Fruit fly (Drosophila melanogaster): ENCODE measurements around the gene CG7607.

CG7607 gene

DNA sequence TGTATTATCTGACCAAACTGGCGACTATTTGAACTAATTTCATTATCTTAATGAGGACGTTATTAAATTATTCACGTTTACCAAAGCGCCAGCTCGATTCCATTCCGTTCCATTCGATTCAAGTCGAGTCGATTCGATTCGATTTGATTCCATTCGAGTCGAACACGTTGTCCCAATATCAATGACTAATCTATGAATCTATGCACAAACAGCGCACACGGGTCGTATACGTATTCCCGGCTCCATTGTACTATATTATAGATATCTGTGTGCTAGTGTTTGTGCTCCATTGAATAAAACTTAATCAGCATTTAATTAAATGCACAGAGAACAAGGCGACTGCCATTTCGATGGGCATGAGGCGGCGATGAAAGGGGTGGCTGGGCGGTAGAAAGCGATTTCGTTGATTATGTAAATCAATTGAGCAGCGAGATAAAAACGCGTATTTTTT lies 39.8 kb downstream of the CG7607 start:
- TF ChIP-seq Clk (GFP tag; optimal IDR thresholded peaks at IDR 0.05) (no peak), cic (GFP tag; optimal IDR thresholded peaks at IDR 0.05) (peak; percentile 80), toe (GFP tag; optimal IDR thresholded peaks at IDR 0.05) (no peak), CG11617 (GFP tag; optimal IDR thresholded peaks at IDR 0.05) (no peak), CG33017 (tag; optimal IDR thresholded peaks at IDR 0.05) (peak; percentile 7), CG12768 (GFP tag; optimal IDR thresholded peaks at IDR 0.05) (peak; percentile 49), CG7101 (tag; optimal IDR thresholded peaks at IDR 0.05) (no peak), Crg-1 (GFP tag; optimal IDR thresholded peaks at IDR 0.05) (no peak), kay (GFP tag; ENCODE audit: borderline replicate concordance) (peak; percentile 85), CG5204 (GFP tag; optimal IDR thresholded peaks at IDR 0.05) (no peak), Hr96 (GFP tag; optimal IDR thresholded peaks at IDR 0.05) (no peak), tj (GFP tag; optimal IDR thresholded peaks at IDR 0.05) (peak; percentile 78), pad (GFP tag; optimal IDR thresholded peaks at IDR 0.05) (no peak), cnc (optimal IDR thresholded peaks at IDR 0.05) (no peak), ovo (GFP tag; optimal IDR thresholded peaks at IDR 0.05) (no peak), CG7045 (GFP tag; optimal IDR thresholded peaks at IDR 0.05) (no peak), bab1 (GFP tag; optimal IDR thresholded peaks at IDR 0.05) (no peak)

dm6 chr3L:11241949-11242348 lies 42.5 kb downstream of the CG7607 start:
- TF ChIP-seq Hr96 (GFP tag; optimal IDR thresholded peaks at IDR 0.05) = no peak
- TF ChIP-seq cic (GFP tag; optimal IDR thresholded peaks at IDR 0.05) = peak; percentile 30
- peak; percentile 1 for TF ChIP-seq CG7101 (tag; optimal IDR thresholded peaks at IDR 0.05)

dm6 chr3L:11242410-11243291 lies 43.2 kb downstream of the CG7607 start:
- TF ChIP-seq cnc (optimal IDR thresholded peaks at IDR 0.05) (no peak), ovo (GFP tag; optimal IDR thresholded peaks at IDR 0.05) (peak; percentile 68), CG5204 (GFP tag; optimal IDR thresholded peaks at IDR 0.05) (peak; percentile 4), CG14711 (tag; optimal IDR thresholded peaks at IDR 0.05) (no peak), CG7045 (GFP tag; optimal IDR thresholded peaks at IDR 0.05) (peak; percentile 55), bab1 (GFP tag; optimal IDR thresholded peaks at IDR 0.05) (no peak), Mnt (GFP tag; optimal IDR thresholded peaks at IDR 0.05) (peak; percentile 27), CG7101 (tag; optimal IDR thresholded peaks at IDR 0.05) (peak; percentile 42), CG1620 (GFP tag; optimal IDR thresholded peaks at IDR 0.05) (peak; percentile 5), tj (GFP tag; optimal IDR thresholded peaks at IDR 0.05) (peak; percentile 11), Hr96 (GFP tag; optimal IDR thresholded peaks at IDR 0.05) (peak; percentile 14), pad (GFP tag; optimal IDR thresholded peaks at IDR 0.05) (peak; percentile 32), kay (GFP tag; ENCODE audit: borderline replicate concordance) (peak; percentile 89), CG12768 (GFP tag; optimal IDR thresholded peaks at IDR 0.05) (peak; percentile 78), CG33017 (tag; optimal IDR thresholded peaks at IDR 0.05) (peak; percentile 55), cic (GFP tag; optimal IDR thresholded peaks at IDR 0.05) (peak; percentile 91), Crg-1 (GFP tag; optimal IDR thresholded peaks at IDR 0.05) (peak; percentile 33), Clk (GFP tag; optimal IDR thresholded peaks at IDR 0.05) (peak; percentile 39), CG11617 (GFP tag; optimal IDR thresholded peaks at IDR 0.05) (peak; percentile 4), toe (GFP tag; optimal IDR thresholded peaks at IDR 0.05) (peak; percentile 60)

dm6 chr3L:11243292-11243670 lies 43.9 kb downstream of the CG7607 start:
- TF ChIP-seq Hr96 (GFP tag; optimal IDR thresholded peaks at IDR 0.05) (no peak), CG12768 (GFP tag; optimal IDR thresholded peaks at IDR 0.05) (no peak)

- TF ChIP-seq cnc (optimal IDR thresholded peaks at IDR 0.05) (no peak), Mnt (GFP tag; optimal IDR thresholded peaks at IDR 0.05) (no peak), CG1620 (GFP tag; optimal IDR thresholded peaks at IDR 0.05) (no peak), CG7101 (tag; optimal IDR thresholded peaks at IDR 0.05) (no peak), pad (GFP tag; optimal IDR thresholded peaks at IDR 0.05) (no peak), CG11617 (GFP tag; optimal IDR thresholded peaks at IDR 0.05) (no peak), toe (GFP tag; optimal IDR thresholded peaks at IDR 0.05) (no peak)
Observed at dm6 chr3L:11244024-11244576, 44.7 kb downstream of the CG7607 start.

dm6 chr3L:11246046-11246887 lies 46.8 kb downstream of the CG7607 start:
- peak; percentile 44 for TF ChIP-seq CG5204 (GFP tag; optimal IDR thresholded peaks at IDR 0.05)
- TF ChIP-seq Hr96 (GFP tag; optimal IDR thresholded peaks at IDR 0.05) = peak; percentile 69
- TF ChIP-seq Clk (GFP tag; optimal IDR thresholded peaks at IDR 0.05) = peak; percentile 69
- TF ChIP-seq Crg-1 (GFP tag; optimal IDR thresholded peaks at IDR 0.05) = no peak
- TF ChIP-seq tj (GFP tag; optimal IDR thresholded peaks at IDR 0.05) = peak; percentile 73
- peak; percentile 43 for TF ChIP-seq CG11617 (GFP tag; optimal IDR thresholded peaks at IDR 0.05)
- peak; percentile 7 for TF ChIP-seq CG14711 (tag; optimal IDR thresholded peaks at IDR 0.05)
- peak; percentile 65 for TF ChIP-seq CG33017 (tag; optimal IDR thresholded peaks at IDR 0.05)
- TF ChIP-seq CG7045 (GFP tag; optimal IDR thresholded peaks at IDR 0.05) = peak; percentile 58
- no peak for TF ChIP-seq cnc (optimal IDR thresholded peaks at IDR 0.05)
- peak; percentile 49 for TF ChIP-seq ovo (GFP tag; optimal IDR thresholded peaks at IDR 0.05)
- TF ChIP-seq bab1 (GFP tag; optimal IDR thresholded peaks at IDR 0.05) = peak; percentile 47
- TF ChIP-seq Mnt (GFP tag; optimal IDR thresholded peaks at IDR 0.05) = no peak
- peak; percentile 28 for TF ChIP-seq pad (GFP tag; optimal IDR thresholded peaks at IDR 0.05)
- TF ChIP-seq CG1620 (GFP tag; optimal IDR thresholded peaks at IDR 0.05) = peak; percentile 39
- TF ChIP-seq CG7101 (tag; optimal IDR thresholded peaks at IDR 0.05) = peak; percentile 51
- TF ChIP-seq toe (GFP tag; optimal IDR thresholded peaks at IDR 0.05) = peak; percentile 24
- TF ChIP-seq CG12768 (GFP tag; optimal IDR thresholded peaks at IDR 0.05) = peak; percentile 92
- TF ChIP-seq kay (GFP tag; ENCODE audit: borderline replicate concordance) = peak; percentile 91
- TF ChIP-seq cic (GFP tag; optimal IDR thresholded peaks at IDR 0.05) = peak; percentile 68

Data from whole organism, adult.